Fruit fly (Drosophila melanogaster) whole organism, pupa: ENCODE results near the gene CG10903.
A peak's percentile ranks its signal among the peaks of the same experiment; 100 is the strongest.
"Not testable (repeated sequence)": the region's sequence is repeated elsewhere in the genome, so short reads cannot be mapped to it uniquely, and the experiment has no call there.

Experiments
- CG10348 ChIP-seq: fragments of 200-800 bp; sonication (Bioruptor generic); IDR thresholded peaks from 2 replicates; pipeline ENCODE4 v1.3.6; 2022; ENCODE audit warnings: missing biosample characterization, missing genetic modification characterization
- CG14655 ChIP-seq: fragments of 200-800 bp; sonication (Bioruptor generic); optimal IDR thresholded peaks from 3 replicates; lab custom pipeline; 2017; ENCODE audit warnings: mild to moderate bottlenecking, missing biosample characterization, missing genetic modification reagents, missing genetic modification characterization
- CG15710 ChIP-seq: fragments of 200-800 bp; sonication (Bioruptor generic); optimal IDR thresholded peaks from 2 replicates; lab custom pipeline; 2018; ENCODE audit warnings: missing biosample characterization, mild to moderate bottlenecking, missing genetic modification characterization, moderate library complexity
- CG17806 ChIP-seq: fragments of 200-800 bp; sonication (Bioruptor generic); optimal IDR thresholded peaks from 2 replicates; lab custom pipeline; 2018; ENCODE audit warnings: missing biosample characterization, mild to moderate bottlenecking, missing genetic modification characterization, moderate library complexity
- CG32121 ChIP-seq: fragments of 200-800 bp; sonication (Bioruptor generic); IDR thresholded peaks from 2 replicates; pipeline ENCODE4 v1.3.6; 2022; ENCODE audit warnings: missing biosample characterization, missing genetic modification characterization
- CG34367 ChIP-seq: fragments of 200-800 bp; sonication (Bioruptor generic); optimal IDR thresholded peaks from 2 replicates; lab custom pipeline; 2018; ENCODE audit warnings: missing biosample characterization, mild to moderate bottlenecking, missing genetic modification characterization
- CG4496 ChIP-seq: fragments of 200-800 bp; sonication (Bioruptor generic); IDR thresholded peaks from 3 replicates; pipeline ENCODE4 v1.3.6; 2022; ENCODE audit warnings: missing biosample characterization, missing genetic modification characterization
- CG8159 ChIP-seq: fragments of 200-800 bp; sonication (Bioruptor generic); optimal IDR thresholded peaks from 3 replicates; lab custom pipeline; 2018; ENCODE audit warnings: missing biosample characterization, mild to moderate bottlenecking, missing genetic modification characterization, moderate library complexity
- CG8301 ChIP-seq: fragments of 200-800 bp; sonication (Bioruptor generic); optimal IDR thresholded peaks from 2 replicates; lab custom pipeline; 2018; ENCODE audit warnings: missing biosample characterization, mild to moderate bottlenecking, missing genetic modification characterization
- CG9948 ChIP-seq: fragments of 200-800 bp; sonication (Bioruptor generic); optimal IDR thresholded peaks from 2 replicates; lab custom pipeline; 2018; ENCODE audit warnings: missing biosample characterization, mild to moderate bottlenecking, missing genetic modification characterization, moderate library complexity
- D1 ChIP-seq: fragments of 200-800 bp; sonication (Bioruptor generic); optimal IDR thresholded peaks from 2 replicates; lab custom pipeline; 2018; ENCODE audit warnings: missing biosample characterization, mild to moderate bottlenecking, missing genetic modification characterization, moderate library complexity
- EcR ChIP-seq: fragments of 200-800 bp; sonication (Bioruptor generic); optimal IDR thresholded peaks from 3 replicates; lab custom pipeline; 2019; ENCODE audit warnings: missing biosample characterization, missing genetic modification characterization, mild to moderate bottlenecking, moderate library complexity, missing genetic modification reagents
- Ets98B ChIP-seq: fragments of 200-800 bp; sonication (Bioruptor generic); IDR thresholded peaks from 2 replicates; pipeline ENCODE4 v1.3.6; 2022; ENCODE audit warnings: missing biosample characterization, missing genetic modification characterization
- Pif1A ChIP-seq: fragments of 200-800 bp; sonication (Bioruptor generic); optimal IDR thresholded peaks from 3 replicates; lab custom pipeline; 2016; ENCODE audit warnings: missing biosample characterization, missing genetic modification characterization
- Pif1B ChIP-seq: fragments of 200-800 bp; sonication (Bioruptor generic); optimal IDR thresholded peaks from 3 replicates; lab custom pipeline; 2016; ENCODE audit warnings: missing biosample characterization, missing genetic modification characterization
- Snoo ChIP-seq: fragments of 200-800 bp; sonication (Bioruptor generic); optimal IDR thresholded peaks from 3 replicates; lab custom pipeline; 2017; ENCODE audit warnings: missing biosample characterization, mild to moderate bottlenecking, missing genetic modification characterization, inconsistent platforms
- fd96Ca ChIP-seq: fragments of 200-800 bp; sonication (Bioruptor generic); IDR thresholded peaks from 3 replicates; pipeline ENCODE4 v1.3.6; 2022; ENCODE audit warnings: missing biosample characterization, missing genetic modification characterization
- gl ChIP-seq: fragments of 200-800 bp; sonication (Bioruptor generic); optimal IDR thresholded peaks from 2 replicates; lab custom pipeline; 2018; ENCODE audit warnings: missing biosample characterization, mild to moderate bottlenecking, missing genetic modification characterization
- rn ChIP-seq: fragments of 200-800 bp; sonication (Bioruptor generic); IDR thresholded peaks from 2 replicates; pipeline ENCODE4 v1.3.6; 2022; ENCODE audit warnings: missing biosample characterization, missing genetic modification characterization

Gene CG10903

dm6 chr3R:8048867-8049266 is 18.7 kb downstream of the CG10903 start, which contains the start of gene CG43618:
CG43618 (plus strand) TSS chr3R:8049167.
- not testable (repeated sequence) for TF ChIP-seq CG34367 (tag; lab: Kevin White, UChicago); CG10348; EcR (GFP tag; lab: Kevin White, UChicago)
- TF ChIP-seq, all 21 proteins: peak for 0; not testable (repeated sequence) for 21

- TF ChIP-seq fd96Ca; Snoo; Pif1B (GFP tag; lab: Kevin White, UChicago): not testable (repeated sequence)
These were observed 19.2 kb downstream of the CG10903 start, which contains the start of gene CG43061 for dm6 chr3R:8049373-8049772. CG43061 (plus strand) TSS chr3R:8049673.

dm6 chr3R:8058984-8059383 is 28.8 kb downstream of the CG10903 start, which contains the start of gene mAChR-B:
mAChR-B (plus strand) TSS chr3R:8059284.
- TF ChIP-seq EcR (GFP tag; lab: Kevin White, UChicago) = no peak
- TF ChIP-seq Pif1B (GFP tag; lab: Kevin White, UChicago) = no peak
- no peak for TF ChIP-seq rn (GFP tag; lab: Robert Waterston, UW)
- TF ChIP-seq CG14655 = no peak
- no peak for TF ChIP-seq CG32121 (GFP tag; lab: Robert Waterston, UW)
- TF ChIP-seq D1 (tag; lab: Kevin White, UChicago) = no peak
- TF ChIP-seq CG10348 = no peak
- no peak for TF ChIP-seq gl (tag; lab: Kevin White, UChicago)
- no peak for TF ChIP-seq CG34367 (tag; lab: Kevin White, UChicago)
- TF ChIP-seq CG15710 = no peak
- no peak for TF ChIP-seq fd96Ca
- TF ChIP-seq CG9948 (tag; lab: Kevin White, UChicago) = no peak
- no peak for TF ChIP-seq CG17806
- no peak for TF ChIP-seq CG8301 (tag; lab: Kevin White, UChicago)
- no peak for TF ChIP-seq Pif1A (GFP tag; lab: Kevin White, UChicago)
- no peak for TF ChIP-seq Snoo
- no peak for TF ChIP-seq CG8159 (tag; lab: Kevin White, UChicago)
- no peak for TF ChIP-seq Ets98B (GFP tag; lab: Robert Waterston, UW)

- TF ChIP-seq fd96Ca (0 out of 3 replicates have a peak, but pooled peaks have one; percentile 24), Ets98B (GFP tag; lab: Robert Waterston, UW) (no peak), CG9948 (tag; lab: Kevin White, UChicago) (peak; percentile 31), CG17806 (peak; percentile 13), CG8301 (tag; lab: Kevin White, UChicago) (peak; percentile 6), CG32121 (GFP tag; lab: Robert Waterston, UW) (no peak), CG15710 (peak; percentile 3), CG4496 (GFP tag; lab: Robert Waterston, UW) (peak; percentile 47; the same call in 2 of the 3 replicates), Snoo (no peak), CG10348 (no peak), Pif1A (GFP tag; lab: Kevin White, UChicago) (peak; percentile 49), CG14655 (peak; percentile 42), CG8159 (tag; lab: Kevin White, UChicago) (peak; percentile 23)
These were observed 42.4 kb downstream of the CG10903 start for dm6 chr3R:8072635-8073034.
